Fruit fly (Drosophila melanogaster) whole organism, wandering third instar larva: ENCODE measurements around the gene Ts.

Source experiments
- Abd-B ChIP-seq: fragments of >200 bp; optimal IDR thresholded peaks from 2 replicates; lab custom pipeline; 2017; ENCODE audit warnings: missing biosample characterization, missing genetic modification characterization
- CG32264 ChIP-seq: fragments of 200-800 bp; sonication (Bioruptor generic); optimal IDR thresholded peaks from 2 replicates; lab custom pipeline; 2016; ENCODE audit warnings: missing biosample characterization, missing genetic modification characterization
- CG9705 ChIP-seq: fragments of 200-800 bp; sonication (Bioruptor generic); optimal IDR thresholded peaks from 2 replicates; lab custom pipeline; 2018; ENCODE audit warnings: missing biosample characterization, mild to moderate bottlenecking, missing genetic modification characterization
- CrebA ChIP-seq: fragments of 200-800 bp; sonication (Bioruptor generic); optimal IDR thresholded peaks from 2 replicates; lab custom pipeline; 2016; ENCODE audit warnings: missing biosample characterization, mild to moderate bottlenecking, missing genetic modification characterization, borderline replicate concordance
- Dfd ChIP-seq: fragments of >200 bp; optimal IDR thresholded peaks from 2 replicates; lab custom pipeline; 2017; ENCODE audit warnings: missing biosample characterization, missing genetic modification characterization
- GATAd ChIP-seq: sonication (Bioruptor generic); optimal IDR thresholded peaks from 2 replicates; lab custom pipeline; 2016; ENCODE audit warnings: missing biosample characterization, missing genetic modification characterization
- HLH106 ChIP-seq: fragments of 200-800 bp; optimal IDR thresholded peaks from 3 replicates; lab custom pipeline; 2019; ENCODE audit warnings: missing biosample characterization, mild to moderate bottlenecking, missing genetic modification characterization, moderate library complexity
- Hnf4 ChIP-seq: fragments of 200-800 bp; sonication (Bioruptor generic); optimal IDR thresholded peaks from 2 replicates; lab custom pipeline; 2016; ENCODE audit warnings: missing biosample characterization, mild to moderate bottlenecking, missing genetic modification characterization
- Hr78 ChIP-seq: fragments of >200 bp; optimal IDR thresholded peaks from 2 replicates; lab custom pipeline; 2017; ENCODE audit warnings: missing biosample characterization, missing genetic modification characterization
- Hr83 ChIP-seq: fragments of 200-300 bp; sonication (Bioruptor generic); optimal IDR thresholded peaks from 2 replicates; lab custom pipeline; 2016; ENCODE audit warnings: missing biosample characterization, mild to moderate bottlenecking, missing genetic modification characterization, moderate library complexity; ENCODE audit not compliant: poor library complexity, severe bottlenecking
- Mio ChIP-seq: sonication (Bioruptor generic); optimal IDR thresholded peaks from 2 replicates; lab custom pipeline; 2016; ENCODE audit warnings: missing biosample characterization, missing genetic modification characterization
- Myc ChIP-seq: fragments of >200 bp; optimal IDR thresholded peaks from 2 replicates; lab custom pipeline; 2017
- N ChIP-seq: fragments of >200 bp; optimal IDR thresholded peaks from 2 replicates; lab custom pipeline; 2018; ENCODE audit warnings: missing biosample characterization, missing external identifiers, missing genetic modification characterization
- OdsH ChIP-seq: fragments of 200-800 bp; sonication (Bioruptor generic); optimal IDR thresholded peaks from 2 replicates; lab custom pipeline; 2016; ENCODE audit warnings: missing biosample characterization, mild to moderate bottlenecking, missing genetic modification characterization
- Rel ChIP-seq, 2 experiments: fragments of 200-800 bp; sonication (Bioruptor generic) in 1 of 2; optimal IDR thresholded peaks; 2 replicates in 1 of 2; 3 replicates in 1 of 2; lab custom pipeline; 2016 to 2019; ENCODE audit warnings: mild to moderate bottlenecking in 2 of 2, missing biosample characterization in 2 of 2, missing genetic modification characterization in 2 of 2, moderate library complexity in 1 of 2
- Sp1 ChIP-seq: fragments of 200-800 bp; sonication (Bioruptor generic); optimal IDR thresholded peaks from 3 replicates; lab custom pipeline; 2019; ENCODE audit warnings: missing biosample characterization, mild to moderate bottlenecking, missing genetic modification characterization, moderate library complexity
- Vsx2 ChIP-seq: fragments of 200-300, 225-300 bp; sonication (Bioruptor generic); optimal IDR thresholded peaks from 2 replicates; lab custom pipeline; 2018; ENCODE audit warnings: missing biosample characterization, missing genetic modification characterization; ENCODE audit not compliant: partially characterized antibody
- br ChIP-seq: fragments of 200-800 bp; sonication (Bioruptor generic); optimal IDR thresholded peaks from 2 replicates; lab custom pipeline; 2016; ENCODE audit warnings: missing biosample characterization, missing genetic modification characterization
- dl ChIP-seq, 2 experiments: fragments of 175-275, 200-275 bp in 1 of 2; fragments of 200-275 bp in 1 of 2; sonication (Bioruptor generic); optimal IDR thresholded peaks; lab custom pipeline; 2018; ENCODE audit warnings: mild to moderate bottlenecking in 2 of 2, missing biosample characterization in 2 of 2, missing genetic modification characterization in 2 of 2, moderate library complexity in 2 of 2; ENCODE audit not compliant: partially characterized antibody in 2 of 2, insufficient read depth in 1 of 2
- dmrt93B ChIP-seq: fragments of 200-800 bp; sonication (Bioruptor generic); optimal IDR thresholded peaks from 2 replicates; lab custom pipeline; 2018; ENCODE audit warnings: missing biosample characterization, mild to moderate bottlenecking, missing genetic modification characterization
- dsf ChIP-seq: sonication (Bioruptor generic); optimal IDR thresholded peaks from 2 replicates; lab custom pipeline; 2016; ENCODE audit warnings: missing biosample characterization, missing genetic modification characterization, borderline replicate concordance
- ey ChIP-seq: fragments of 200-800 bp; sonication (Bioruptor generic); optimal IDR thresholded peaks from 2 replicates; lab custom pipeline; 2016; ENCODE audit warnings: missing biosample characterization, missing genetic modification characterization
- foxo ChIP-seq, 2 experiments: fragments of 200-800 bp; sonication (Bioruptor generic); optimal IDR thresholded peaks; 2 replicates in 1 of 2; 3 replicates in 1 of 2; lab custom pipeline; 2016 to 2017; ENCODE audit warnings: missing biosample characterization in 2 of 2, missing genetic modification characterization in 2 of 2
- fru ChIP-seq: fragments of 200-800 bp; sonication (Bioruptor generic); optimal IDR thresholded peaks from 3 replicates; lab custom pipeline; 2016; ENCODE audit warnings: missing biosample characterization, mild to moderate bottlenecking, missing genetic modification characterization
- h ChIP-seq: fragments of 200-800 bp; sonication (Bioruptor generic); optimal IDR thresholded peaks from 3 replicates; lab custom pipeline; 2016; ENCODE audit warnings: missing biosample characterization, mild to moderate bottlenecking, missing genetic modification characterization
- jim ChIP-seq: fragments of 175-275, 200-325 bp; sonication (Bioruptor generic); optimal IDR thresholded peaks from 2 replicates; lab custom pipeline; 2016; ENCODE audit warnings: missing biosample characterization, mild to moderate bottlenecking, missing genetic modification characterization
- psq ChIP-seq: fragments of 200-800 bp; sonication (Bioruptor generic); optimal IDR thresholded peaks from 3 replicates; lab custom pipeline; 2017; ENCODE audit warnings: missing biosample characterization, mild to moderate bottlenecking, missing genetic modification characterization, moderate library complexity
- rgr ChIP-seq: fragments of 200-800 bp; sonication (Bioruptor generic); optimal IDR thresholded peaks from 3 replicates; lab custom pipeline; 2016; ENCODE audit warnings: missing biosample characterization, mild to moderate bottlenecking, missing genetic modification characterization
- sage ChIP-seq: fragments of 200-800 bp; sonication (Bioruptor generic); optimal IDR thresholded peaks from 2 replicates; lab custom pipeline; 2016; ENCODE audit warnings: missing biosample characterization, mild to moderate bottlenecking, missing genetic modification characterization
- sv ChIP-seq: fragments of 200-800 bp; sonication (Bioruptor generic); optimal IDR thresholded peaks from 3 replicates; lab custom pipeline; 2016; ENCODE audit warnings: missing biosample characterization, missing genetic modification characterization
- tai ChIP-seq: sonication (Bioruptor generic); optimal IDR thresholded peaks from 2 replicates; lab custom pipeline; 2016; ENCODE audit warnings: missing biosample characterization, missing genetic modification characterization
- usp ChIP-seq: fragments of >200 bp; optimal IDR thresholded peaks from 2 replicates; lab custom pipeline; 2017; ENCODE audit warnings: missing biosample characterization, missing genetic modification characterization
- woc ChIP-seq: sonication (Bioruptor generic); optimal IDR thresholded peaks from 2 replicates; lab custom pipeline; 2016; ENCODE audit warnings: missing biosample characterization, mild to moderate bottlenecking, missing genetic modification characterization

Ts gene

DNA sequence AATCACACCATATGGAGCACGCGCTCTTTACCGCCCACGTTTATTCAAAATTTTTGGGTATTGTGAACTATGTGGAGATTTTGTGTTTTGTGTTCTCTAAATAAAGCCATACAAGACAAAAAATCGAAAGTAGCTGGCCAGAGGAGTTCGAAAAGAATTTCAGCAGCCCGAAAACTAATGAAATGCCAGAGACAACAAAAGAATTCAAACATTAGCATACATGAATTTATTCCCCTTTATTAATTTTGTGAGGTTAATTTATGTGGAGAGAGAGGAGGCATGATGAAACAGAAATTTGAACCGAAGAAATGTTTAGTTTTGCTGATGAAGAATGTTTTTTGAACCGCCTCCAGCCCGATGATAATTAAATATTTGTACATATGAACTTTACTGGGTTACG, 36.8 kb upstream of the Ts start:
- TF ChIP-seq br (GFP tag; lab: Kevin White, UChicago) (no peak), Mio (GFP tag; lab: Kevin White, UChicago) (no peak), HLH106 (tag; lab: Kevin White, UChicago) (no peak)

DNA sequence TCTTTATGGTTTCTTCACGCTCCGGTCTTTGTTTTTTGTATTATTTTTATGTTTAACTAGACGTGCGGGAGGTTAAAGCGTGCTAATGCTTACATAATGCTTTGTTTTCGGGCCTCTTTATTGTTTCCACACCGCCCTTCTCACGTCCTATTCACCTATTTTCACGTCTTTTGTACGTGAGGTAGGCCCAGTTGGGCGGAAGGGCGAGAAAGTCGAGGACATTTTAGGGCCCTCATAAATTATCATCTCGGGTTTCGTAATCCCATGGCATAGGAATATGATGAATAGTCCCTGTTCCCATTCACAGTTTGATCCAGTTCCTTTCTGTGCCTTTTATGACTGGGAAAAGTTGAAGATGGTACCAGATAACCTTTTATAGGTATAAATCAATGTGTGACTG, 36.0 kb upstream of the Ts start:
- TF ChIP-seq Rel (GFP tag; optimal IDR thresholded peaks at IDR 0.05; lab: Kevin White, UChicago) (no peak), Rel (tag; optimal IDR thresholded peaks at IDR 0.05; lab: Kevin White, UChicago) (no peak), Hr78 (GFP tag; lab: Kevin White, UChicago) (no peak), dl (GFP tag; optimal IDR thresholded peaks at IDR 0.05; lab: Kevin White, UChicago; ENCODE audit: insufficient read depth in 1 of 2, partially characterized antibody in 2 of 2) (no peak), tai (no peak), Dfd (GFP tag; lab: Kevin White, UChicago) (no peak), dmrt93B (no peak), OdsH (GFP tag; lab: Kevin White, UChicago) (no peak), Hr83 (no peak)

DNA sequence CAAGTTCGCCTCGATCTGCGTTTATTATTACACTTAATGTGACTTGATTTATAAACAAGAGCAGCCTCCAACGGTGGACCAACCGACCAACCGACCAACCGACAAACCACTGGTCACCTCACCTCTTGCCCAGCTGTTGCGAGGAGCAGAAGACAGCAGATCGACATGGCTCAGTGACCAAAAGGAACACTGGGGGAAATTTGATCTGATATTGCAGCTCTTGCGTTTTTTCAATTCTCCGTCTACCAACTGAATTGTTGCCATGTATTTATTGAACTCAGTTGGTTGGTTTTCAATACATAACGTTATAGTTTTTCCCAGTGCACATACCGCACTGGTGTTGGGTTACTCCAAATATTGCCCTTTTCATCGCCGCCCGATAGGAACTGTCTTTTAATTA, 35.2 kb upstream of the Ts start:
- TF ChIP-seq sv (GFP tag; lab: Kevin White, UChicago) (no peak), N (no peak), Sp1 (GFP tag; lab: Kevin White, UChicago) (peak; percentile 36), Hr83 (no peak), psq (GFP tag; lab: Kevin White, UChicago) (peak; percentile 31), rgr (GFP tag; lab: Kevin White, UChicago) (peak; percentile 31), Hnf4 (peak; percentile 21), CG9705 (GFP tag; lab: Kevin White, UChicago) (no peak), sage (GFP tag; lab: Kevin White, UChicago) (no peak), ey (GFP tag; lab: Kevin White, UChicago) (peak; percentile 22), GATAd (GFP tag; lab: Kevin White, UChicago) (no peak), h (GFP tag; lab: Kevin White, UChicago) (peak; percentile 37), HLH106 (tag; lab: Kevin White, UChicago) (peak; percentile 47), foxo (GFP tag; optimal IDR thresholded peaks at IDR 0.05; lab: Kevin White, UChicago) (peak in 1 of 2 experiments; percentile 64), dsf (GFP tag; lab: Kevin White, UChicago) (no peak), br (GFP tag; lab: Kevin White, UChicago) (peak; percentile 63), woc (GFP tag; lab: Kevin White, UChicago) (peak; percentile 10), OdsH (GFP tag; lab: Kevin White, UChicago) (peak; percentile 2), Myc (lab: Kevin White, UChicago) (no peak), usp (GFP tag; lab: Kevin White, UChicago) (no peak), Rel (GFP tag; optimal IDR thresholded peaks at IDR 0.05; lab: Kevin White, UChicago) (no peak), Rel (tag; optimal IDR thresholded peaks at IDR 0.05; lab: Kevin White, UChicago) (no peak), fru (GFP tag; lab: Kevin White, UChicago) (peak; percentile 62), jim (no peak), dl (GFP tag; optimal IDR thresholded peaks at IDR 0.05; lab: Kevin White, UChicago; ENCODE audit: insufficient read depth in 1 of 2, partially characterized antibody in 2 of 2) (no peak)
- TF ChIP-seq, all 38 proteins: peak for 12

DNA sequence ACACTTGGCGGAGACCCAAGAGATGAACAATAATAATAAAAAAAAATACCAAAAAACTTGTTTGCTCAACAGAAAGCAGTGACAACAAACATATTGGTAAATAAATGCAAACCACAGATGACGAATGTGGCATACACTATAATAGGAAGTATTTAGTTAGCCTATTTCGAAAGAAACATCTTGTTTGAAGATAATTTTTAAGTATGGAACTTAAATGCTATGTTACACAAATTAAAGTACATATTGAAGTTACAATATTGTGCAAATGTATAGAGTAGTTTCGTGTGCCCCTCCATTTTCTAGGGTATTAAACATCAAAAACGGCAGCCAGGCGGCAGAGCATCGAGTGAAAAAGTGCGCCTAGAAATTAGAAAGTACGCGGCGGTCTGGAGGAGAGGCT, 34.0 kb upstream of the Ts start:
- TF ChIP-seq CG32264 (GFP tag; lab: Kevin White, UChicago): no peak
- no peak for TF ChIP-seq tai
- TF ChIP-seq sv (GFP tag; lab: Kevin White, UChicago): no peak
- no peak for TF ChIP-seq Sp1 (GFP tag; lab: Kevin White, UChicago)
- TF ChIP-seq Abd-B: no peak

DNA sequence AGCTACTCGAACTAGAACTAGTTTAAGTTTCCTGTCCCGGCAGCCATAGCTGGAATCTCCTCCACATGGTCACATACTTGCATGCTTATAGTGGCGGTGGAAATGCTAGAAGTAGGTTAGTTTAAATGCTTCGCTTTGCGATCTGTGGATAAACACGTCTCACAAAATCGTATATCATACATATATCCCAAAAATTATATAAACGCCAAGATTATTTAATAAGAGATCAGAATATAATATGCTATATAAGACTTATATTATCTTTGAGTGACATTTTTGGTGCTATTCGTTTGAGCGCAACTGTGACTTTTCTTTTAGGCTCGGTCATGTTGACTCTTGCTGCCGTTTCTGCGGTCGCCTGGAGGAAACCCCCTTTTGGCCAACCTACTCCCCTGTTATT, 32.5 kb upstream of the Ts start:
- no peak for TF ChIP-seq woc (GFP tag; lab: Kevin White, UChicago)
- no peak for TF ChIP-seq rgr (GFP tag; lab: Kevin White, UChicago)
- no peak for TF ChIP-seq tai
- no peak for TF ChIP-seq h (GFP tag; lab: Kevin White, UChicago)
- TF ChIP-seq sage (GFP tag; lab: Kevin White, UChicago): no peak
- TF ChIP-seq CG32264 (GFP tag; lab: Kevin White, UChicago): no peak
- no peak for TF ChIP-seq CrebA (GFP tag; lab: Kevin White, UChicago)
- no peak for TF ChIP-seq Abd-B
- no peak for TF ChIP-seq Vsx2 (GFP tag; lab: Kevin White, UChicago)
- TF ChIP-seq fru (GFP tag; lab: Kevin White, UChicago): no peak
- no peak for TF ChIP-seq CG9705 (GFP tag; lab: Kevin White, UChicago)
